Fruit fly (Drosophila melanogaster) whole organism, embryonic: ENCODE results near the gene Ssk.
A peak's percentile ranks its signal among the peaks of the same experiment; 100 is the strongest.

Experiments
- ATbp ChIP-seq: fragments of 200-800 bp; sonication (Bioruptor generic); optimal IDR thresholded peaks from 2 replicates; lab custom pipeline; 2017; ENCODE audit warnings: missing biosample characterization, mild to moderate bottlenecking, missing genetic modification characterization, missing genetic modification reagents
- Aef1 ChIP-seq: fragments of 200-800 bp; sonication (Bioruptor generic); IDR thresholded peaks from 3 replicates; pipeline ENCODE4 v1.3.6; 2022; ENCODE audit warnings: missing biosample characterization, missing genetic modification characterization
- CG11695 ChIP-seq: fragments of 200-800 bp; sonication (Bioruptor generic); IDR thresholded peaks from 3 replicates; pipeline ENCODE4 v1.3.6; 2022; ENCODE audit warnings: missing biosample characterization, missing genetic modification characterization
- CG12659 ChIP-seq: fragments of 200-800 bp; sonication (Bioruptor generic); optimal IDR thresholded peaks from 3 replicates; lab custom pipeline; 2017; ENCODE audit warnings: mild to moderate bottlenecking, missing biosample characterization, missing genetic modification reagents, missing genetic modification characterization
- CG17186 ChIP-seq: fragments of 200-800 bp; sonication (Bioruptor generic); optimal IDR thresholded peaks from 3 replicates; lab custom pipeline; 2017; ENCODE audit warnings: missing biosample characterization, missing genetic modification reagents, missing genetic modification characterization
- CG1792 ChIP-seq: fragments of 200-800 bp; sonication (Bioruptor generic); optimal IDR thresholded peaks from 2 replicates; lab custom pipeline; 2016; ENCODE audit warnings: missing biosample characterization, missing genetic modification characterization
- CG2712 ChIP-seq: fragments of 200-800 bp; optimal IDR thresholded peaks from 3 replicates; lab custom pipeline; 2019; ENCODE audit warnings: missing biosample characterization, mild to moderate bottlenecking, missing genetic modification characterization, moderate library complexity
- CG3065 ChIP-seq: fragments of 200-800 bp; sonication (Bioruptor generic); optimal IDR thresholded peaks from 2 replicates; lab custom pipeline; 2016; ENCODE audit warnings: missing biosample characterization, missing genetic modification characterization
- CG3995 ChIP-seq: fragments of 200-800 bp; sonication (Bioruptor generic); optimal IDR thresholded peaks from 3 replicates; lab custom pipeline; 2016; ENCODE audit warnings: missing biosample characterization, missing genetic modification characterization
- CG4328 ChIP-seq: fragments of 200-800 bp; sonication (Bioruptor generic); optimal IDR thresholded peaks from 3 replicates; lab custom pipeline; 2017; ENCODE audit warnings: missing biosample characterization, missing genetic modification reagents, missing genetic modification characterization
- CG4360 ChIP-seq: fragments of 200-800 bp; sonication (Bioruptor generic); IDR thresholded peaks from 2 replicates; pipeline ENCODE4 v1.3.6; 2022; ENCODE audit warnings: missing biosample characterization, missing genetic modification characterization
- CG4404 ChIP-seq: fragments of 200-800 bp; sonication (Bioruptor generic); IDR thresholded peaks from 2 replicates; pipeline ENCODE4 v1.3.6; 2022; ENCODE audit warnings: missing biosample characterization, missing genetic modification characterization
- CG4617 ChIP-seq: fragments of 200-800 bp; sonication (Bioruptor generic); optimal IDR thresholded peaks from 3 replicates; lab custom pipeline; 2016; ENCODE audit warnings: missing biosample characterization, missing genetic modification characterization, borderline replicate concordance
- CG6254 ChIP-seq: fragments of 200-800 bp; sonication (Bioruptor generic); optimal IDR thresholded peaks from 3 replicates; lab custom pipeline; 2017; ENCODE audit warnings: mild to moderate bottlenecking, missing biosample characterization, missing genetic modification reagents, missing genetic modification characterization
- CG6272 ChIP-seq: fragments of 200-800 bp; sonication (Bioruptor generic); IDR thresholded peaks from 2 replicates; pipeline ENCODE4 v1.3.6; 2022; ENCODE audit warnings: missing biosample characterization, missing genetic modification characterization
- CG7928 ChIP-seq: fragments of 200-800 bp; sonication (Bioruptor generic); optimal IDR thresholded peaks from 2 replicates; lab custom pipeline; 2017; ENCODE audit warnings: missing biosample characterization, mild to moderate bottlenecking, missing genetic modification characterization
- CG9797 ChIP-seq: fragments of 200-800 bp; sonication (Bioruptor generic); optimal IDR thresholded peaks from 3 replicates; lab custom pipeline; 2018; ENCODE audit warnings: missing biosample characterization, mild to moderate bottlenecking, missing genetic modification characterization
- D ChIP-seq, 2 experiments: fragments of 200-800 bp in 1 of 2; fragments of >200 bp in 1 of 2; sonication (Bioruptor generic) in 1 of 2; optimal IDR thresholded peaks; 2 replicates in 1 of 2; 3 replicates in 1 of 2; lab custom pipeline; 2017; ENCODE audit warnings: mild to moderate bottlenecking in 1 of 2, missing biosample characterization in 1 of 2, missing genetic modification characterization in 1 of 2, missing genetic modification reagents in 1 of 2
- Dref ChIP-seq: fragments of 200-800 bp; sonication (Bioruptor generic); IDR thresholded peaks from 2 replicates; pipeline ENCODE4 v1.3.6; 2022; ENCODE audit warnings: missing biosample characterization, missing genetic modification characterization
- Ets97D ChIP-seq: fragments of 200-800 bp; sonication (Bioruptor generic); optimal IDR thresholded peaks from 3 replicates; lab custom pipeline; 2016; ENCODE audit warnings: missing biosample characterization, missing genetic modification characterization
- Gsc ChIP-seq: fragments of 200-800 bp; sonication (Bioruptor generic); IDR thresholded peaks from 2 replicates; pipeline ENCODE4 v1.3.6; 2022; ENCODE audit warnings: missing biosample characterization, missing genetic modification characterization
- HLH3B ChIP-seq: fragments of 200-800 bp; sonication (Bioruptor generic); IDR thresholded peaks from 2 replicates; pipeline ENCODE4 v1.3.6; 2022; ENCODE audit warnings: missing biosample characterization, missing genetic modification characterization
- Hr39 ChIP-seq: fragments of >200 bp; optimal IDR thresholded peaks from 2 replicates; lab custom pipeline; 2017
- Lhr ChIP-seq: fragments of 200-800 bp; sonication (Bioruptor generic); optimal IDR thresholded peaks from 3 replicates; lab custom pipeline; 2017; ENCODE audit warnings: mild to moderate bottlenecking, missing biosample characterization, missing genetic modification reagents, missing genetic modification characterization
- Lim3 ChIP-seq: fragments of 200-800 bp; sonication (Bioruptor generic); IDR thresholded peaks from 2 replicates; pipeline ENCODE4 v1.3.6; 2022; ENCODE audit warnings: missing biosample characterization, missing genetic modification characterization
- MESR4 ChIP-seq: fragments of 200-800 bp; sonication (Bioruptor generic); optimal IDR thresholded peaks from 2 replicates; lab custom pipeline; 2018; ENCODE audit warnings: missing biosample characterization, mild to moderate bottlenecking, missing genetic modification characterization, moderate library complexity
- Myb ChIP-seq: fragments of 200-800 bp; sonication (Bioruptor generic); optimal IDR thresholded peaks from 2 replicates; lab custom pipeline; 2016; ENCODE audit warnings: missing biosample characterization, missing genetic modification characterization
- Scr ChIP-seq: fragments of 200-800 bp; sonication (Bioruptor generic); IDR thresholded peaks from 2 replicates; pipeline ENCODE4 v1.3.6; 2022; ENCODE audit warnings: missing biosample characterization, missing genetic modification characterization; ENCODE audit not compliant: partially characterized antibody
- Six4 ChIP-seq: fragments of 200-800 bp; sonication (Bioruptor generic); optimal IDR thresholded peaks from 2 replicates; lab custom pipeline; 2016; ENCODE audit warnings: missing biosample characterization, missing genetic modification characterization
- Spps ChIP-seq: fragments of 200-800 bp; sonication (Bioruptor generic); optimal IDR thresholded peaks from 2 replicates; lab custom pipeline; 2018; ENCODE audit warnings: missing biosample characterization, mild to moderate bottlenecking, missing genetic modification characterization
- Sry-δ ChIP-seq: fragments of 200-800 bp; sonication (Bioruptor generic); optimal IDR thresholded peaks from 2 replicates; lab custom pipeline; 2016; ENCODE audit warnings: missing biosample characterization, missing genetic modification characterization
- ab ChIP-seq: fragments of 200-800 bp; sonication (Bioruptor generic); optimal IDR thresholded peaks from 2 replicates; lab custom pipeline; 2016; ENCODE audit warnings: missing biosample characterization, missing genetic modification characterization
- bigmax ChIP-seq: fragments of 200-800 bp; sonication (Bioruptor generic); optimal IDR thresholded peaks from 2 replicates; lab custom pipeline; 2018; ENCODE audit warnings: missing biosample characterization, mild to moderate bottlenecking, missing genetic modification characterization
- corto ChIP-seq: fragments of 200-800 bp; sonication (Bioruptor generic); optimal IDR thresholded peaks from 2 replicates; lab custom pipeline; 2016; ENCODE audit warnings: missing biosample characterization, mild to moderate bottlenecking, missing genetic modification characterization, moderate library complexity
- crc ChIP-seq: fragments of 200-800 bp; sonication (Bioruptor generic); optimal IDR thresholded peaks from 2 replicates; lab custom pipeline; 2016; ENCODE audit warnings: missing biosample characterization, missing genetic modification characterization
- dm ChIP-seq: fragments of 200-800 bp; sonication (Bioruptor generic); optimal IDR thresholded peaks from 3 replicates; lab custom pipeline; 2016; ENCODE audit warnings: missing biosample characterization, missing genetic modification characterization
- ewg ChIP-seq: fragments of 200-800 bp; sonication (Bioruptor generic); optimal IDR thresholded peaks from 3 replicates; lab custom pipeline; 2017; ENCODE audit warnings: mild to moderate bottlenecking, missing biosample characterization, missing genetic modification reagents, missing genetic modification characterization
- fd64A ChIP-seq: fragments of 200-800 bp; sonication (Bioruptor generic); optimal IDR thresholded peaks from 3 replicates; lab custom pipeline; 2018; ENCODE audit warnings: missing biosample characterization, mild to moderate bottlenecking, missing genetic modification characterization
- gfzf ChIP-seq: fragments of 200-800 bp; sonication (Bioruptor generic); optimal IDR thresholded peaks from 2 replicates; lab custom pipeline; 2016; ENCODE audit warnings: missing biosample characterization, mild to moderate bottlenecking, missing genetic modification characterization, moderate library complexity
- h ChIP-seq: fragments of >200 bp; optimal IDR thresholded peaks from 2 replicates; lab custom pipeline; 2017
- her ChIP-seq: fragments of 200-800 bp; sonication (Bioruptor generic); optimal IDR thresholded peaks from 2 replicates; lab custom pipeline; 2016; ENCODE audit warnings: missing biosample characterization, missing genetic modification characterization
- ken ChIP-seq: fragments of 200-800 bp; sonication (Bioruptor generic); IDR thresholded peaks from 3 replicates; pipeline ENCODE4 v1.3.6; 2022; ENCODE audit warnings: missing biosample characterization, missing genetic modification characterization
- knrl ChIP-seq: fragments of 200-800 bp; sonication (Bioruptor generic); IDR thresholded peaks from 3 replicates; pipeline ENCODE4 v1.3.6; 2022; ENCODE audit warnings: missing biosample characterization, missing genetic modification characterization; ENCODE audit not compliant: partially characterized antibody
- pan ChIP-seq, 4 experiments: fragments of >200 bp in 3 of 4; fragments of 200-800 bp in 1 of 4; sonication (Bioruptor generic) in 1 of 4; optimal IDR thresholded peaks in 3 of 4; IDR thresholded peaks in 1 of 4; 2 replicates each; pipeline versions ENCODE4 v1.3.6 to Lab custom; 2017 to 2022; ENCODE audit warnings: missing biosample characterization in 2 of 4, missing genetic modification characterization in 2 of 4, mixed read lengths in 1 of 4
- pfk ChIP-seq: fragments of 200-800 bp; sonication (Bioruptor generic); optimal IDR thresholded peaks from 2 replicates; lab custom pipeline; 2018; ENCODE audit warnings: missing biosample characterization, mild to moderate bottlenecking, missing genetic modification characterization, moderate library complexity
- ranshi ChIP-seq: fragments of 200-800 bp; sonication (Bioruptor generic); IDR thresholded peaks from 2 replicates; pipeline ENCODE4 v1.3.6; 2022; ENCODE audit warnings: missing biosample characterization, missing genetic modification characterization
- scrt ChIP-seq: fragments of 200-800 bp; sonication (Bioruptor generic); optimal IDR thresholded peaks from 2 replicates; lab custom pipeline; 2018; ENCODE audit warnings: missing biosample characterization, mild to moderate bottlenecking, missing genetic modification characterization, moderate library complexity
- stwl ChIP-seq: fragments of 200-800 bp; sonication (Bioruptor generic); optimal IDR thresholded peaks from 3 replicates; lab custom pipeline; 2018; ENCODE audit warnings: missing biosample characterization, mild to moderate bottlenecking, missing genetic modification characterization, moderate library complexity
- trem ChIP-seq: fragments of 200-800 bp; optimal IDR thresholded peaks from 3 replicates; lab custom pipeline; 2019; ENCODE audit warnings: missing biosample characterization, mild to moderate bottlenecking, missing genetic modification characterization, moderate library complexity
- tup ChIP-seq: fragments of 200-800 bp; sonication (Bioruptor generic); optimal IDR thresholded peaks from 2 replicates; lab custom pipeline; 2016; ENCODE audit warnings: missing biosample characterization, mild to moderate bottlenecking, missing genetic modification characterization, moderate library complexity
- unc-4 ChIP-seq: fragments of 200-800 bp; sonication (Bioruptor generic); IDR thresholded peaks from 2 replicates; pipeline ENCODE4 v1.3.6; 2022; ENCODE audit warnings: missing biosample characterization, missing genetic modification characterization; ENCODE audit not compliant: partially characterized antibody

The Ssk gene

dm6 chr3L:20226153-20226552 lies 37.8 kb downstream of the Ssk start (continued):
- TF ChIP-seq Ets97D (GFP tag; lab: Kevin White, UChicago) = peak; percentile 72
- TF ChIP-seq ken (GFP tag; lab: Robert Waterston, UW) = no peak
- no peak for TF ChIP-seq CG7928 (GFP tag; lab: Kevin White, UChicago)
- TF ChIP-seq Myb (GFP tag; lab: Kevin White, UChicago) = peak; percentile 94
- TF ChIP-seq Six4 = no peak
- no peak for TF ChIP-seq CG6254 (GFP tag; lab: Kevin White, UChicago)
- TF ChIP-seq CG17186 (GFP tag; lab: Kevin White, UChicago) = peak; percentile 96
- TF ChIP-seq CG11695 (GFP tag; lab: Robert Waterston, UW) = no peak
- TF ChIP-seq Spps (tag; lab: Kevin White, UChicago) = no peak
- TF ChIP-seq crc (GFP tag; lab: Kevin White, UChicago) = no peak
- no peak for TF ChIP-seq tup (GFP tag; lab: Kevin White, UChicago)
- no peak for TF ChIP-seq HLH3B (GFP tag; lab: Robert Waterston, UW)
- TF ChIP-seq CG1792 = no peak
- TF ChIP-seq CG12659 (GFP tag; lab: Kevin White, UChicago) = peak; percentile 66
- TF ChIP-seq CG4328 (GFP tag; lab: Kevin White, UChicago) = no peak
- peak; percentile 52 for TF ChIP-seq Scr
- TF ChIP-seq CG3995 (GFP tag; lab: Kevin White, UChicago) = peak; percentile 78
- TF ChIP-seq knrl = peak; percentile 40; the same call in 1 of the 3 replicates
- TF ChIP-seq CG2712 (tag; lab: Kevin White, UChicago) = peak; percentile 29
- TF ChIP-seq D (optimal IDR thresholded peaks at IDR 0.05; lab: Kevin White, UChicago) = no peak
- no peak for TF ChIP-seq D (GFP tag; optimal IDR thresholded peaks at IDR 0.05; lab: Kevin White, UChicago)
- TF ChIP-seq Aef1 (GFP tag; lab: Robert Waterston, UW) = no peak
- TF ChIP-seq Lim3 (GFP tag; lab: Robert Waterston, UW) = no peak
- TF ChIP-seq MESR4 = peak; percentile 58
- peak; percentile 58 for TF ChIP-seq Dref (GFP tag; lab: Robert Waterston, UW)
- TF ChIP-seq ewg = peak; percentile 99
- TF ChIP-seq CG4360 = peak; percentile 37; the same call in 1 of the 2 replicates
- TF ChIP-seq corto (GFP tag; lab: Kevin White, UChicago) = no peak
- TF ChIP-seq unc-4 (GFP tag; lab: Robert Waterston, UW) = peak; percentile 53; the same call in 1 of the 2 replicates
- no peak for TF ChIP-seq CG4404
- TF ChIP-seq bigmax (GFP tag; lab: Kevin White, UChicago) = no peak
- TF ChIP-seq Sry-δ (GFP tag; lab: Kevin White, UChicago) = peak; percentile 57
- peak; percentile 88 for TF ChIP-seq CG4617 (GFP tag; lab: Kevin White, UChicago)
- TF ChIP-seq Hr39 (lab: Kevin White, UChicago) = no peak
- TF ChIP-seq scrt = no peak
- TF ChIP-seq ranshi (GFP tag; lab: Robert Waterston, UW) = no peak
- TF ChIP-seq ATbp = no peak
- no peak for TF ChIP-seq ab
- TF ChIP-seq CG6272 (GFP tag; lab: Robert Waterston, UW) = no peak
- peak; percentile 58 for TF ChIP-seq stwl (tag; lab: Kevin White, UChicago)
- TF ChIP-seq CG3065 (GFP tag; lab: Kevin White, UChicago) = no peak
- TF ChIP-seq dm (GFP tag; lab: Kevin White, UChicago) = peak; percentile 1
- peak; percentile 49 for TF ChIP-seq her (GFP tag; lab: Kevin White, UChicago)
- no peak for TF ChIP-seq fd64A (GFP tag; lab: Kevin White, UChicago)
- TF ChIP-seq Lhr (GFP tag; lab: Kevin White, UChicago) = peak; percentile 36
- no peak for TF ChIP-seq h (lab: Kevin White, UChicago)
- peak; percentile 81 for TF ChIP-seq CG9797
- TF ChIP-seq Gsc (GFP tag; lab: Robert Waterston, UW) = no peak
- TF ChIP-seq trem (tag; lab: Kevin White, UChicago) = peak; percentile 69
- no peak for TF ChIP-seq pfk
- no peak for TF ChIP-seq pan (optimal IDR thresholded peaks at IDR 0.05; lab: Kevin White, UChicago)
- no peak for TF ChIP-seq pan (GFP tag; optimal IDR thresholded peaks at IDR 0.05 in 1 of 2, IDR thresholded peaks at IDR 0.05 in 1 of 2)
- peak; percentile 91 for TF ChIP-seq gfzf
